Worm (Caenorhabditis elegans) whole organism, L1 larva: ENCODE measurements around the gene clec-129.
"Not testable (repeated sequence)": the region's sequence is repeated elsewhere in the genome, so short reads cannot be mapped to it uniquely, and the experiment has no call there.

ENCODE experiments used
- blmp-1 ChIP-seq: fragments of 150-350 bp; optimal IDR thresholded peaks from 2 replicates; lab custom pipeline; 2014; ENCODE audit warnings: missing biosample characterization, missing genetic modification characterization
- dpl-1 ChIP-seq, 3 experiments: fragments of 150-350 bp in 2 of 3; sonication (generic microtip) in 1 of 3; optimal IDR thresholded peaks; 2 replicates each; lab custom pipeline; 2014 to 2017; ENCODE audit warnings: missing biosample characterization in 3 of 3, missing genetic modification characterization in 3 of 3, missing genetic modification reagents in 3 of 3
- elt-2 ChIP-seq: sonication (generic microtip); optimal IDR thresholded peaks from 2 replicates; lab custom pipeline; 2016; ENCODE audit warnings: missing genetic modification characterization, mild to moderate bottlenecking, inconsistent platforms, missing compliant biosample characterization, missing genetic modification reagents
- mdl-1 ChIP-seq, 2 experiments: fragments of 150-350 bp; optimal IDR thresholded peaks; 2 replicates each; lab custom pipeline; 2014 to 2017; ENCODE audit warnings: missing biosample characterization in 2 of 2, missing genetic modification characterization in 2 of 2, inconsistent platforms in 1 of 2
- nhr-12 ChIP-seq: sonication (generic microtip); optimal IDR thresholded peaks from 2 replicates; lab custom pipeline; 2017; ENCODE audit warnings: missing biosample characterization, missing genetic modification characterization
- nhr-19 ChIP-seq: fragments of 200-800 bp; sonication (Bioruptor generic); conservative IDR thresholded peaks from 2 replicates; pipeline ENCODE4 v1.3.6; 2022; ENCODE audit warnings: missing genetic modification characterization, missing compliant biosample characterization
- nhr-28 ChIP-seq: fragments of 150-350 bp; optimal IDR thresholded peaks from 2 replicates; lab custom pipeline; 2014; ENCODE audit warnings: missing biosample characterization, missing genetic modification characterization
- nhr-77 ChIP-seq: fragments of 150-350 bp; optimal IDR thresholded peaks from 2 replicates; lab custom pipeline; 2014; ENCODE audit warnings: missing biosample characterization, missing genetic modification characterization
- nhr-85 ChIP-seq: sonication (generic microtip); peaks from one replicate; lab custom pipeline; 2016; ENCODE audit warnings: missing genetic modification characterization, inconsistent platforms, missing compliant biosample characterization
- pag-3 ChIP-seq: sonication (generic microtip); optimal IDR thresholded peaks from 2 replicates; lab custom pipeline; 2017; ENCODE audit warnings: missing genetic modification characterization, mild to moderate bottlenecking, missing compliant biosample characterization, antibody characterized with exemption, borderline replicate concordance; ENCODE audit not compliant: insufficient read depth
- snu-23 ChIP-seq: sonication (generic microtip); optimal IDR thresholded peaks from 2 replicates; lab custom pipeline; 2016; ENCODE audit warnings: missing genetic modification characterization, missing compliant biosample characterization
- sup-37 ChIP-seq: fragments of 200-800 bp; sonication (Bioruptor generic); optimal IDR thresholded peaks from 2 replicates; lab custom pipeline; 2018; ENCODE audit warnings: mild to moderate bottlenecking, missing genetic modification characterization, missing compliant biosample characterization
- vab-15 ChIP-seq: sonication (generic microtip); optimal IDR thresholded peaks from 2 replicates; lab custom pipeline; 2017; ENCODE audit warnings: missing genotype, mild to moderate bottlenecking, missing genetic modification characterization, missing compliant biosample characterization

ce11 chrII:3523547-3523946, 47.7 kb upstream of the clec-129 start:
- not testable (repeated sequence) for TF ChIP-seq elt-2 (tag; lab: Kevin White, UChicago); vab-15 (tag; lab: Kevin White, UChicago); nhr-28 (tag; lab: Kevin White, UChicago); sup-37 (GFP tag; lab: Kevin White, UChicago); pag-3; nhr-12 (tag; lab: Kevin White, UChicago)
- TF ChIP-seq dpl-1 (GFP tag; optimal IDR thresholded peaks at IDR 0.05; lab: Kevin White, UChicago) (peak; percentile 47 to 73 (median 67)), nhr-85 (tag; lab: Kevin White, UChicago) (peak; percentile 70), nhr-19 (GFP tag; lab: Robert Waterston, UW) (peak; percentile 88), blmp-1 (tag; lab: Kevin White, UChicago) (peak; percentile 15), mdl-1 (tag; optimal IDR thresholded peaks at IDR 0.05; lab: Kevin White, UChicago) (peak in 1 of 2 experiments; percentile 27), snu-23 (GFP tag; lab: Kevin White, UChicago) (peak; percentile 85), nhr-77 (tag; lab: Kevin White, UChicago) (peak; percentile 87)
